Fruit fly (Drosophila melanogaster) whole organism, pupa: ENCODE results near the gene Rubicon.

Source experiments
- CG10348 ChIP-seq: fragments of 200-800 bp; sonication (Bioruptor generic); IDR thresholded peaks from 2 replicates; pipeline ENCODE4 v1.3.6; 2022; ENCODE audit warnings: missing biosample characterization, missing genetic modification characterization
- CG17806 ChIP-seq: fragments of 200-800 bp; sonication (Bioruptor generic); optimal IDR thresholded peaks from 2 replicates; lab custom pipeline; 2018; ENCODE audit warnings: missing biosample characterization, mild to moderate bottlenecking, missing genetic modification characterization, moderate library complexity
- CG32121 ChIP-seq: fragments of 200-800 bp; sonication (Bioruptor generic); IDR thresholded peaks from 2 replicates; pipeline ENCODE4 v1.3.6; 2022; ENCODE audit warnings: missing biosample characterization, missing genetic modification characterization
- EcR ChIP-seq: fragments of 200-800 bp; sonication (Bioruptor generic); optimal IDR thresholded peaks from 3 replicates; lab custom pipeline; 2019; ENCODE audit warnings: missing biosample characterization, missing genetic modification characterization, mild to moderate bottlenecking, moderate library complexity, missing genetic modification reagents
- Ets98B ChIP-seq: fragments of 200-800 bp; sonication (Bioruptor generic); IDR thresholded peaks from 2 replicates; pipeline ENCODE4 v1.3.6; 2022; ENCODE audit warnings: missing biosample characterization, missing genetic modification characterization

DNA sequence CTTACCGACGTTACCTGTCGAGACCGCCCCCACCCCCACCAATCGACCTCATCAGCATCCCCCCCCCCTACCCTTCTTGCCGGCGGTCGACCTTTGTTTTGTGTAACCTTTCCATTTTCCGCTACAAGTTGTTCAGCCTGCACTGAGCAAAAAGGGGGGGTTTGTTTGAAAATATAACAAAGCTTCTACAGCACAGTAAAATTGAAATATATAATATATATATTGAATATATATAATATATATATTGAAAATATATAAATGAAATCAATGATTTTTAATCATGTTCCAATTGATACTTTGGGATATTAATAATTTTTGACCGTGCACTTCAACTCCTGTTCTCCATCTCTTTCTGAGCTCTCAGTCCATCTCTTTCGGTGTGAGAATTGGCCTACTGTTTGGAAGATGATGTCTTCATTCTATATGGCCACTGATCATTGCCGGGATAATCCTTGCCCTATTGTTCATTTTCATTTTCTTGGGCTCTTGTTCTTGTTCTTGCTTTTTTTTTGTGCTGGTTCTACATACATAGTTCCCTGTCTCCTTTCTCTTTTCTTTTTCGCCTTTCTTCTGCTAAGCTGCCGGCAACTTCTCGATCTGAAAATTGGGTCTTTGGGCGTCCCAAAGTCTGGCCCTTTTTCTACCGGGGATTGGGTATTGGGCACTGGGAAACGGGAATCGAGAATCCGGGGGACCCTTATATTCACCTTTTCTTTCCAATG is 11.1 kb upstream of the Rubicon start:
- TF ChIP-seq Ets98B (GFP tag; lab: Robert Waterston, UW) (no peak), CG10348 (GFP tag; lab: Robert Waterston, UW) (no peak), CG17806 (tag; lab: Kevin White, UChicago) (no peak), EcR (GFP tag; lab: Kevin White, UChicago) (no peak), CG32121 (GFP tag; lab: Robert Waterston, UW) (no peak)
